Worm (Caenorhabditis elegans) whole organism, L1 larva: ENCODE results near the gene F41C3.1.

ENCODE experiments used
- C04F5.9 ChIP-seq: sonication (generic microtip); optimal IDR thresholded peaks from 2 replicates; lab custom pipeline; 2016; ENCODE audit warnings: missing genetic modification characterization, missing compliant biosample characterization
- C16A3.4 ChIP-seq: fragments of 150-350 bp; optimal IDR thresholded peaks from 2 replicates; lab custom pipeline; 2014; ENCODE audit warnings: missing biosample characterization, missing genetic modification characterization
- C34B4.2 ChIP-seq: sonication (generic microtip); optimal IDR thresholded peaks from 2 replicates; lab custom pipeline; 2017; ENCODE audit warnings: mild to moderate bottlenecking, missing genetic modification characterization, missing compliant biosample characterization
- F16B12.6 ChIP-seq: fragments of 150-350 bp; optimal IDR thresholded peaks from 2 replicates; lab custom pipeline; 2014; ENCODE audit warnings: missing biosample characterization, missing genetic modification characterization
- aha-1 ChIP-seq: fragments of 150-350 bp; optimal IDR thresholded peaks from 2 replicates; lab custom pipeline; 2014; ENCODE audit warnings: missing biosample characterization, missing genetic modification characterization
- alr-1 ChIP-seq: fragments of 200-800 bp; sonication (Bioruptor generic); optimal IDR thresholded peaks from 2 replicates; lab custom pipeline; 2018; ENCODE audit warnings: borderline replicate concordance, mild to moderate bottlenecking, missing genetic modification characterization, missing compliant biosample characterization
- aly-2 ChIP-seq: fragments of 150-350 bp; optimal IDR thresholded peaks from 2 replicates; lab custom pipeline; 2014; ENCODE audit warnings: missing biosample characterization, missing genetic modification characterization
- ceh-82 ChIP-seq, 3 experiments: fragments of 150-350 bp in 1 of 3; sonication (generic microtip) in 2 of 3; optimal IDR thresholded peaks; 2 replicates each; lab custom pipeline; 2014 to 2017; ENCODE audit warnings: missing biosample characterization in 3 of 3, missing genetic modification characterization in 3 of 3
- dpl-1 ChIP-seq, 3 experiments: fragments of 150-350 bp in 2 of 3; sonication (generic microtip) in 1 of 3; optimal IDR thresholded peaks; 2 replicates each; lab custom pipeline; 2014 to 2017; ENCODE audit warnings: missing biosample characterization in 3 of 3, missing genetic modification characterization in 3 of 3, missing genetic modification reagents in 3 of 3
- efl-1 ChIP-seq, 4 experiments: fragments of 150-350 bp; optimal IDR thresholded peaks in 3 of 4; peaks in 1 of 4; 1 replicate in 1 of 4; 2 replicates in 3 of 4; lab custom pipeline; 2014; ENCODE audit warnings: missing biosample characterization in 2 of 4, missing genetic modification characterization in 2 of 4, missing genetic modification reagents in 2 of 4
- egl-27 ChIP-seq, 2 experiments: fragments of 150-350 bp in 1 of 2; sonication (generic microtip); optimal IDR thresholded peaks; 3 replicates each; lab custom pipeline; 2017 to 2018; ENCODE audit warnings: missing biosample characterization in 2 of 2, missing genetic modification characterization in 2 of 2, missing genetic modification reagents in 2 of 2
- elt-3 ChIP-seq, 6 experiments: fragments of 150-350 bp in 1 of 6; sonication (generic microtip); optimal IDR thresholded peaks; 2 replicates each; lab custom pipeline; 2017 to 2018; ENCODE audit warnings: missing biosample characterization in 6 of 6, missing genetic modification characterization in 6 of 6, inconsistent platforms in 1 of 6
- fkh-4 ChIP-seq: sonication (generic microtip); optimal IDR thresholded peaks from 2 replicates; lab custom pipeline; 2016; ENCODE audit warnings: missing compliant biosample characterization, missing genetic modification characterization, borderline replicate concordance
- fos-1 ChIP-seq: fragments of 150-350 bp; optimal IDR thresholded peaks from 2 replicates; lab custom pipeline; 2014; ENCODE audit warnings: missing biosample characterization, missing genetic modification characterization
- hpl-2 ChIP-seq: fragments of 150-350 bp; optimal IDR thresholded peaks from 2 replicates; lab custom pipeline; 2014; ENCODE audit warnings: missing biosample characterization, missing genetic modification reagents, missing genetic modification characterization
- isw-1 ChIP-seq: fragments of 200-800 bp; sonication (Bioruptor generic); IDR thresholded peaks from 2 replicates; pipeline ENCODE4 v1.3.6; 2022; ENCODE audit warnings: missing genetic modification characterization, missing compliant biosample characterization
- lin-13 ChIP-seq: fragments of 150-350 bp; optimal IDR thresholded peaks from 2 replicates; lab custom pipeline; 2014; ENCODE audit warnings: missing biosample characterization, missing genetic modification reagents, missing genetic modification characterization
- lin-15B ChIP-seq: fragments of 150-350 bp; sonication (generic microtip); optimal IDR thresholded peaks from 3 replicates; lab custom pipeline; 2014; ENCODE audit warnings: missing biosample characterization, missing genetic modification characterization
- lin-35 ChIP-seq, 2 experiments: fragments of 150-350 bp; optimal IDR thresholded peaks; 2 replicates each; lab custom pipeline; 2014; ENCODE audit warnings: missing biosample characterization in 2 of 2, missing genetic modification characterization in 2 of 2, missing genetic modification reagents in 2 of 2
- lsy-2 ChIP-seq, 2 experiments: fragments of 150-350 bp; optimal IDR thresholded peaks; 2 replicates each; lab custom pipeline; 2014; ENCODE audit warnings: missing biosample characterization in 2 of 2, missing genetic modification characterization in 2 of 2
- mab-9 ChIP-seq: fragments of 200-800 bp; sonication (Bioruptor generic); IDR thresholded peaks from 2 replicates; pipeline ENCODE4 v1.3.6; 2022; ENCODE audit warnings: missing genetic modification reagents, missing genetic modification characterization, missing compliant biosample characterization
- mdl-1 ChIP-seq, 2 experiments: fragments of 150-350 bp; optimal IDR thresholded peaks; 2 replicates each; lab custom pipeline; 2014 to 2017; ENCODE audit warnings: missing biosample characterization in 2 of 2, missing genetic modification characterization in 2 of 2, inconsistent platforms in 1 of 2
- mep-1 ChIP-seq: fragments of 150-350 bp; optimal IDR thresholded peaks from 2 replicates; lab custom pipeline; 2014; ENCODE audit warnings: missing biosample characterization, missing genetic modification characterization
- nhr-11 ChIP-seq: fragments of 150-350 bp; optimal IDR thresholded peaks from 2 replicates; lab custom pipeline; 2014; ENCODE audit warnings: missing biosample characterization, missing genetic modification characterization
- nhr-12 ChIP-seq: sonication (generic microtip); optimal IDR thresholded peaks from 2 replicates; lab custom pipeline; 2017; ENCODE audit warnings: missing biosample characterization, missing genetic modification characterization
- nhr-19 ChIP-seq: fragments of 200-800 bp; sonication (Bioruptor generic); conservative IDR thresholded peaks from 2 replicates; pipeline ENCODE4 v1.3.6; 2022; ENCODE audit warnings: missing genetic modification characterization, missing compliant biosample characterization
- nhr-20 ChIP-seq: sonication (generic microtip); optimal IDR thresholded peaks from 2 replicates; lab custom pipeline; 2016; ENCODE audit warnings: mild to moderate bottlenecking, missing genetic modification characterization, missing compliant biosample characterization
- nhr-47 ChIP-seq: sonication (generic microtip); optimal IDR thresholded peaks from 2 replicates; lab custom pipeline; 2016; ENCODE audit warnings: mild to moderate bottlenecking, missing genetic modification characterization, moderate library complexity, missing compliant biosample characterization
- nhr-71 ChIP-seq: sonication (generic microtip); optimal IDR thresholded peaks from 2 replicates; lab custom pipeline; 2016; ENCODE audit warnings: mild to moderate bottlenecking, missing genetic modification characterization, moderate library complexity, missing compliant biosample characterization
- nhr-77 ChIP-seq: fragments of 150-350 bp; optimal IDR thresholded peaks from 2 replicates; lab custom pipeline; 2014; ENCODE audit warnings: missing biosample characterization, missing genetic modification characterization
- nhr-85 ChIP-seq: sonication (generic microtip); peaks from one replicate; lab custom pipeline; 2016; ENCODE audit warnings: missing genetic modification characterization, inconsistent platforms, missing compliant biosample characterization
- pag-3 ChIP-seq: sonication (generic microtip); optimal IDR thresholded peaks from 2 replicates; lab custom pipeline; 2017; ENCODE audit warnings: missing genetic modification characterization, mild to moderate bottlenecking, missing compliant biosample characterization, antibody characterized with exemption, borderline replicate concordance; ENCODE audit not compliant: insufficient read depth
- pqm-1 ChIP-seq: sonication (generic microtip); optimal IDR thresholded peaks from 3 replicates; lab custom pipeline; 2017; ENCODE audit warnings: missing biosample characterization, missing genetic modification characterization
- rnt-1 ChIP-seq: sonication (generic microtip); optimal IDR thresholded peaks from 2 replicates; lab custom pipeline; 2016; ENCODE audit warnings: mild to moderate bottlenecking, missing genetic modification characterization, moderate library complexity, missing compliant biosample characterization
- skn-1 ChIP-seq: fragments of 150-350 bp; optimal IDR thresholded peaks from 2 replicates; lab custom pipeline; 2014; ENCODE audit warnings: missing biosample characterization, missing genetic modification characterization
- snu-23 ChIP-seq: sonication (generic microtip); optimal IDR thresholded peaks from 2 replicates; lab custom pipeline; 2016; ENCODE audit warnings: missing genetic modification characterization, missing compliant biosample characterization
- sptf-1 ChIP-seq: fragments of 150-350 bp; optimal IDR thresholded peaks from 2 replicates; lab custom pipeline; 2014; ENCODE audit warnings: missing biosample characterization, missing genetic modification characterization
- swsn-7 ChIP-seq: sonication (generic microtip); optimal IDR thresholded peaks from 2 replicates; lab custom pipeline; 2016; ENCODE audit warnings: missing genetic modification characterization, missing compliant biosample characterization
- tbx-2 ChIP-seq: sonication (generic microtip); optimal IDR thresholded peaks from 2 replicates; lab custom pipeline; 2016; ENCODE audit warnings: missing genetic modification characterization, missing compliant biosample characterization
- unc-130 ChIP-seq: fragments of 150-350 bp; optimal IDR thresholded peaks from 2 replicates; lab custom pipeline; 2017; ENCODE audit warnings: missing biosample characterization, missing genetic modification characterization, inconsistent platforms
- unc-62 ChIP-seq: fragments of 150-350 bp; optimal IDR thresholded peaks from 2 replicates; lab custom pipeline; 2014; ENCODE audit warnings: missing biosample characterization, missing genetic modification reagents, missing genetic modification characterization
- unc-86 ChIP-seq: sonication (generic microtip); optimal IDR thresholded peaks from 2 replicates; lab custom pipeline; 2016; ENCODE audit warnings: missing genetic modification characterization, missing compliant biosample characterization
- unc-98 ChIP-seq: fragments of 200-800 bp; sonication (Bioruptor generic); IDR thresholded peaks from 2 replicates; pipeline ENCODE4 v1.3.6; 2022; ENCODE audit warnings: missing genetic modification characterization, missing compliant biosample characterization
- vab-15 ChIP-seq: sonication (generic microtip); optimal IDR thresholded peaks from 2 replicates; lab custom pipeline; 2017; ENCODE audit warnings: missing genotype, mild to moderate bottlenecking, missing genetic modification characterization, missing compliant biosample characterization
- xbp-1 ChIP-seq: sonication (generic microtip); optimal IDR thresholded peaks from 2 replicates; lab custom pipeline; 2016; ENCODE audit warnings: missing genetic modification characterization, missing compliant biosample characterization
- zag-1 ChIP-seq: fragments of 150-350 bp; optimal IDR thresholded peaks from 2 replicates; lab custom pipeline; 2014; ENCODE audit warnings: missing biosample characterization, missing genetic modification characterization
- ztf-11 ChIP-seq, 2 experiments: sonication (generic microtip); optimal IDR thresholded peaks; 2 replicates each; lab custom pipeline; 2016 to 2017; ENCODE audit warnings: missing genetic modification characterization in 2 of 2, missing biosample characterization in 1 of 2, missing compliant biosample characterization in 1 of 2

F41C3.1 gene

ce11 chrII:4752257-4752728 lies at the start of gene F41C3.1:
Gene F41C3.1 (plus strand): TSS chrII:4752307.
- TF ChIP-seq C16A3.4 (no peak), nhr-85 (tag; lab: Kevin White, UChicago) (peak; percentile 8), alr-1 (tag; lab: Kevin White, UChicago) (no peak)

- TF ChIP-seq sptf-1 (no peak), mdl-1 (tag; optimal IDR thresholded peaks at IDR 0.05; lab: Kevin White, UChicago) (no peak), mab-9 (GFP tag; lab: Robert Waterston, UW) (no peak)
Observed at ce11 chrII:4703011-4703410, 49.1 kb upstream of the F41C3.1 start.

ce11 chrII:4706359-4706871 lies 45.7 kb upstream of the F41C3.1 start, which contains the start of the genes F10G7.9 and tsn-1:
Gene F10G7.9 (minus strand): TSS chrII:4706485.
Gene tsn-1 (plus strand): TSS chrII:4706821.
- TF ChIP-seq tbx-2 (tag; lab: Kevin White, UChicago) = peak; percentile 45
- TF ChIP-seq zag-1 (tag; lab: Kevin White, UChicago) = no peak
- TF ChIP-seq lin-13 (GFP tag; lab: Kevin White, UChicago) = peak; percentile 50
- TF ChIP-seq nhr-20 (tag; lab: Kevin White, UChicago) = peak; percentile 58
- no peak for TF ChIP-seq vab-15 (tag; lab: Kevin White, UChicago)
- TF ChIP-seq C04F5.9 (tag; lab: Kevin White, UChicago) = no peak
- TF ChIP-seq nhr-85 (tag; lab: Kevin White, UChicago) = peak; percentile 74
- TF ChIP-seq C16A3.4 = peak; percentile 48
- no peak for TF ChIP-seq fos-1 (tag; lab: Kevin White, UChicago)
- no peak for TF ChIP-seq aha-1 (tag; lab: Kevin White, UChicago)
- TF ChIP-seq skn-1 (tag; lab: Kevin White, UChicago) = peak; percentile 59
- peak; percentile 49 for TF ChIP-seq xbp-1 (tag; lab: Kevin White, UChicago)
- TF ChIP-seq aly-2 = no peak
- TF ChIP-seq lsy-2 (tag; optimal IDR thresholded peaks at IDR 0.05; lab: Kevin White, UChicago) = peak; percentile 93 to 98
- TF ChIP-seq pqm-1 (tag; lab: Kevin White, UChicago) = no peak
- TF ChIP-seq egl-27 (tag; optimal IDR thresholded peaks at IDR 0.05; lab: Kevin White, UChicago) = no peak
- peak; percentile 80 to 87 for TF ChIP-seq efl-1 (optimal IDR thresholded peaks at IDR 0.05; lab: Kevin White, UChicago)
- peak; percentile 70 to 96 for TF ChIP-seq efl-1 (GFP tag; optimal IDR thresholded peaks at IDR 0.05 in 1 of 2; lab: Kevin White, UChicago)
- no peak for TF ChIP-seq C34B4.2 (tag; lab: Kevin White, UChicago)
- TF ChIP-seq fkh-4 (tag; lab: Kevin White, UChicago) = no peak
- peak; percentile 50 for TF ChIP-seq isw-1 (GFP tag; lab: Robert Waterston, UW)
- TF ChIP-seq F16B12.6 = peak; percentile 41
- peak; percentile 32 for TF ChIP-seq unc-130
- TF ChIP-seq unc-98 = no peak
- no peak for TF ChIP-seq sptf-1
- TF ChIP-seq elt-3 (tag; optimal IDR thresholded peaks at IDR 0.05; lab: Kevin White, UChicago) = no peak
- peak; percentile 69 for TF ChIP-seq rnt-1 (tag; lab: Kevin White, UChicago)
- no peak for TF ChIP-seq nhr-11 (tag; lab: Kevin White, UChicago)
- TF ChIP-seq nhr-12 (tag; lab: Kevin White, UChicago) = no peak
- TF ChIP-seq ceh-82 (tag; optimal IDR thresholded peaks at IDR 0.05; lab: Kevin White, UChicago) = peak; percentile 21 to 62 (median 38)
- peak; percentile 46 for TF ChIP-seq lin-15B (tag; lab: Kevin White, UChicago)
- peak; percentile 61 to 86 for TF ChIP-seq lin-35 (GFP tag; optimal IDR thresholded peaks at IDR 0.05; lab: Kevin White, UChicago)
- TF ChIP-seq swsn-7 (tag; lab: Kevin White, UChicago) = peak; percentile 47
- TF ChIP-seq nhr-71 (tag; lab: Kevin White, UChicago) = peak; percentile 71
- TF ChIP-seq ztf-11 (tag; optimal IDR thresholded peaks at IDR 0.05; lab: Kevin White, UChicago) = no peak
- TF ChIP-seq unc-62 = no peak
- TF ChIP-seq hpl-2 = no peak
- peak in 1 of 2 experiments; percentile 59 for TF ChIP-seq mdl-1 (tag; optimal IDR thresholded peaks at IDR 0.05; lab: Kevin White, UChicago)
- TF ChIP-seq snu-23 (GFP tag; lab: Kevin White, UChicago) = peak; percentile 68
- peak; percentile 57 to 76 (median 72) for TF ChIP-seq dpl-1 (GFP tag; optimal IDR thresholded peaks at IDR 0.05; lab: Kevin White, UChicago)
- TF ChIP-seq mab-9 (GFP tag; lab: Robert Waterston, UW) = no peak
- peak; percentile 44; the same call in 1 of the 2 replicates for TF ChIP-seq nhr-19
- TF ChIP-seq unc-86 = peak; percentile 33
- no peak for TF ChIP-seq pag-3 (tag; lab: Kevin White, UChicago)
- TF ChIP-seq nhr-77 (tag; lab: Kevin White, UChicago) = no peak
- TF ChIP-seq nhr-47 (tag; lab: Kevin White, UChicago) = peak; percentile 66
- no peak for TF ChIP-seq mep-1
